Fruit fly (Drosophila melanogaster) whole organism, prepupa: ENCODE measurements around the gene CG12111.

Experiments used
- Blimp-1 ChIP-seq: fragments of 200-800 bp; sonication (Bioruptor generic); optimal IDR thresholded peaks from 3 replicates; lab custom pipeline; 2017; ENCODE audit warnings: missing biosample characterization, missing genetic modification characterization, mild to moderate bottlenecking, moderate library complexity, missing genetic modification reagents
- CG10631 ChIP-seq: fragments of 200-800 bp; sonication (Bioruptor generic); optimal IDR thresholded peaks from 2 replicates; lab custom pipeline; 2016; ENCODE audit warnings: missing biosample characterization, missing genetic modification characterization
- CG10669 ChIP-seq: fragments of 200-800 bp; sonication (Bioruptor generic); optimal IDR thresholded peaks from 3 replicates; lab custom pipeline; 2018; ENCODE audit warnings: missing biosample characterization, mild to moderate bottlenecking, missing genetic modification characterization, moderate library complexity
- CG11294 ChIP-seq: fragments of 200-800 bp; sonication (Bioruptor generic); IDR thresholded peaks from 2 replicates; pipeline ENCODE4 v1.3.6; 2022; ENCODE audit warnings: missing biosample characterization, missing genetic modification characterization
- CG11762 ChIP-seq: fragments of 200-800 bp; sonication (Bioruptor generic); optimal IDR thresholded peaks from 3 replicates; lab custom pipeline; 2016; ENCODE audit warnings: missing biosample characterization, missing genetic modification characterization; ENCODE audit not compliant: insufficient read depth
- CG11902 ChIP-seq: fragments of 200-800 bp; sonication (Bioruptor generic); optimal IDR thresholded peaks from 3 replicates; lab custom pipeline; 2016; ENCODE audit warnings: missing biosample characterization, missing genetic modification characterization
- CG15336 ChIP-seq: fragments of 200-800 bp; sonication (Bioruptor generic); IDR thresholded peaks from 2 replicates; pipeline ENCODE4 v1.3.6; 2022; ENCODE audit warnings: missing biosample characterization, missing genetic modification characterization
- CG1621 ChIP-seq: fragments of 200-800 bp; sonication (Bioruptor generic); optimal IDR thresholded peaks from 3 replicates; lab custom pipeline; 2018; ENCODE audit warnings: missing biosample characterization, mild to moderate bottlenecking, missing genetic modification characterization
- CG31627 ChIP-seq: fragments of 200-800 bp; sonication (Bioruptor generic); optimal IDR thresholded peaks from 3 replicates; lab custom pipeline; 2016; ENCODE audit warnings: missing biosample characterization, missing genetic modification characterization
- CG32006 ChIP-seq: fragments of 200-800 bp; sonication (Bioruptor generic); optimal IDR thresholded peaks from 3 replicates; lab custom pipeline; 2017; ENCODE audit warnings: missing biosample characterization, mild to moderate bottlenecking, missing genetic modification characterization
- CG34406 ChIP-seq: fragments of 200-800 bp; sonication (Bioruptor generic); optimal IDR thresholded peaks from 3 replicates; lab custom pipeline; 2016; ENCODE audit warnings: missing biosample characterization, missing genetic modification characterization
- CG3919 ChIP-seq: fragments of 200-800 bp; sonication (Bioruptor generic); optimal IDR thresholded peaks from 3 replicates; lab custom pipeline; 2016; ENCODE audit warnings: missing biosample characterization, missing genetic modification characterization
- CG4318 ChIP-seq: fragments of 200-800 bp; sonication (Bioruptor generic); optimal IDR thresholded peaks from 3 replicates; lab custom pipeline; 2017; ENCODE audit warnings: missing biosample characterization, mild to moderate bottlenecking, missing genetic modification characterization
- CG6276 ChIP-seq: fragments of 200-800 bp; sonication (Bioruptor generic); optimal IDR thresholded peaks from 2 replicates; lab custom pipeline; 2017; ENCODE audit warnings: missing biosample characterization, mild to moderate bottlenecking, missing genetic modification characterization
- CG6792 ChIP-seq: fragments of 200-800 bp; sonication (Bioruptor generic); optimal IDR thresholded peaks from 3 replicates; lab custom pipeline; 2016; ENCODE audit warnings: missing biosample characterization, missing genetic modification characterization
- CG6854 ChIP-seq: fragments of 200-800 bp; sonication (Bioruptor generic); optimal IDR thresholded peaks from 2 replicates; lab custom pipeline; 2017; ENCODE audit warnings: missing biosample characterization, mild to moderate bottlenecking, missing genetic modification characterization
- CG7368 ChIP-seq: fragments of 200-800 bp; sonication (Bioruptor generic); optimal IDR thresholded peaks from 3 replicates; lab custom pipeline; 2016; ENCODE audit warnings: missing biosample characterization, missing genetic modification characterization
- CG8119 ChIP-seq: fragments of 200-800 bp; sonication (Bioruptor generic); IDR thresholded peaks from 3 replicates; pipeline ENCODE4 v1.3.6; 2022; ENCODE audit warnings: missing biosample characterization, missing genetic modification characterization
- CG8319 ChIP-seq: fragments of 200-800 bp; sonication (Bioruptor generic); optimal IDR thresholded peaks from 3 replicates; lab custom pipeline; 2016; ENCODE audit warnings: missing biosample characterization, missing genetic modification characterization
- CG9139 ChIP-seq: fragments of 200-800 bp; sonication (Bioruptor generic); optimal IDR thresholded peaks from 3 replicates; lab custom pipeline; 2017; ENCODE audit warnings: missing biosample characterization, mild to moderate bottlenecking, missing genetic modification characterization
- Eip75B ChIP-seq: fragments of 200-800 bp; sonication (Bioruptor generic); optimal IDR thresholded peaks from 3 replicates; lab custom pipeline; 2016; ENCODE audit warnings: missing biosample characterization, missing genetic modification characterization
- Eip78C ChIP-seq: fragments of 200-800 bp; sonication (Bioruptor generic); peaks from one replicate; lab custom pipeline; 2016; ENCODE audit warnings: missing biosample characterization, missing genetic modification characterization
- Eip93F ChIP-seq: fragments of 200-800 bp; sonication (Bioruptor generic); optimal IDR thresholded peaks from 2 replicates; lab custom pipeline; 2016; ENCODE audit warnings: missing biosample characterization, mild to moderate bottlenecking, missing genetic modification characterization
- Ets21C ChIP-seq: fragments of 200-800 bp; sonication (Bioruptor generic); optimal IDR thresholded peaks from 3 replicates; lab custom pipeline; 2016; ENCODE audit warnings: missing biosample characterization, missing genetic modification characterization
- Ets96B ChIP-seq: fragments of 200-800 bp; optimal IDR thresholded peaks from 2 replicates; lab custom pipeline; 2019; ENCODE audit warnings: missing biosample characterization, mild to moderate bottlenecking, missing genetic modification characterization, moderate library complexity
- Hr38 ChIP-seq: sonication (Bioruptor generic); optimal IDR thresholded peaks from 2 replicates; lab custom pipeline; 2016; ENCODE audit warnings: missing biosample characterization, missing genetic modification characterization
- Hr39 ChIP-seq: fragments of 200-800 bp; sonication (Bioruptor generic); optimal IDR thresholded peaks from 2 replicates; lab custom pipeline; 2016; ENCODE audit warnings: missing biosample characterization, missing genetic modification characterization
- Hr4 ChIP-seq: fragments of 200-800 bp; sonication (Bioruptor generic); optimal IDR thresholded peaks from 3 replicates; lab custom pipeline; 2016; ENCODE audit warnings: missing biosample characterization, missing genetic modification characterization
- Lpt ChIP-seq: fragments of 200-800 bp; sonication (Bioruptor generic); optimal IDR thresholded peaks from 3 replicates; lab custom pipeline; 2016; ENCODE audit warnings: missing biosample characterization, missing genetic modification characterization
- OdsH ChIP-seq: fragments of 200-800 bp; sonication (Bioruptor generic); optimal IDR thresholded peaks from 3 replicates; lab custom pipeline; 2016; ENCODE audit warnings: missing biosample characterization, missing genetic modification characterization
- Smox ChIP-seq: fragments of 200-800 bp; sonication (Bioruptor generic); optimal IDR thresholded peaks from 3 replicates; lab custom pipeline; 2016; ENCODE audit warnings: missing biosample characterization, missing genetic modification characterization
- Sox102F ChIP-seq: fragments of 200-800 bp; sonication (Bioruptor generic); optimal IDR thresholded peaks from 2 replicates; lab custom pipeline; 2016; ENCODE audit warnings: missing biosample characterization, mild to moderate bottlenecking, missing genetic modification characterization
- Sox14 ChIP-seq: fragments of 200-800 bp; sonication (Bioruptor generic); optimal IDR thresholded peaks from 3 replicates; lab custom pipeline; 2016; ENCODE audit warnings: missing biosample characterization, missing genetic modification characterization
- Sox15 ChIP-seq: fragments of 200-800 bp; sonication (Bioruptor generic); optimal IDR thresholded peaks from 3 replicates; lab custom pipeline; 2016; ENCODE audit warnings: missing biosample characterization, missing genetic modification characterization
- achi ChIP-seq: fragments of 200-800 bp; sonication (Bioruptor generic); optimal IDR thresholded peaks from 3 replicates; lab custom pipeline; 2016; ENCODE audit warnings: missing biosample characterization, missing genetic modification characterization
- cyc ChIP-seq: fragments of 200-800 bp; sonication (Bioruptor generic); optimal IDR thresholded peaks from 3 replicates; lab custom pipeline; 2016; ENCODE audit warnings: missing biosample characterization, missing genetic modification characterization
- dsx ChIP-seq: fragments of 200-800 bp; optimal IDR thresholded peaks from 3 replicates; lab custom pipeline; 2019; ENCODE audit warnings: missing biosample characterization, mild to moderate bottlenecking, missing genetic modification characterization, moderate library complexity; ENCODE audit not compliant: poor library complexity, severe bottlenecking
- eg ChIP-seq: fragments of 200-800 bp; sonication (Bioruptor generic); IDR thresholded peaks from 3 replicates; pipeline ENCODE4 v1.3.6; 2022; ENCODE audit warnings: missing biosample characterization, missing genetic modification characterization
- fd59A ChIP-seq: fragments of 200-800 bp; sonication (Bioruptor generic); optimal IDR thresholded peaks from 2 replicates; lab custom pipeline; 2017; ENCODE audit warnings: missing biosample characterization, mild to moderate bottlenecking, missing genetic modification characterization, missing genetic modification reagents
- fd85E ChIP-seq: fragments of 200-800 bp; sonication (Bioruptor generic); optimal IDR thresholded peaks from 3 replicates; lab custom pipeline; 2016; ENCODE audit warnings: missing biosample characterization, missing genetic modification characterization
- fkh ChIP-seq: fragments of 200-800 bp; sonication (Bioruptor generic); optimal IDR thresholded peaks from 3 replicates; lab custom pipeline; 2017; ENCODE audit warnings: missing biosample characterization, mild to moderate bottlenecking, missing genetic modification characterization, moderate library complexity
- net ChIP-seq: fragments of 200-800 bp; sonication (Bioruptor generic); optimal IDR thresholded peaks from 3 replicates; lab custom pipeline; 2016; ENCODE audit warnings: missing biosample characterization, missing genetic modification characterization
- pdm3 ChIP-seq: fragments of 200-800 bp; sonication (Bioruptor generic); optimal IDR thresholded peaks from 3 replicates; lab custom pipeline; 2016; ENCODE audit warnings: missing biosample characterization, missing genetic modification characterization
- spab ChIP-seq: fragments of 200-800 bp; sonication (Bioruptor generic); optimal IDR thresholded peaks from 2 replicates; lab custom pipeline; 2017; ENCODE audit warnings: missing biosample characterization, mild to moderate bottlenecking, missing genetic modification characterization, missing genetic modification reagents
- svp ChIP-seq: fragments of 200-800 bp; sonication (Bioruptor generic); peaks from one replicate; lab custom pipeline; 2016; ENCODE audit warnings: missing biosample characterization, missing genetic modification characterization
- topi ChIP-seq: fragments of 200-800 bp; sonication (Bioruptor generic); optimal IDR thresholded peaks from 3 replicates; lab custom pipeline; 2016; ENCODE audit warnings: missing biosample characterization, missing genetic modification characterization
- vri ChIP-seq: fragments of 200-800 bp; sonication (Bioruptor generic); optimal IDR thresholded peaks from 3 replicates; lab custom pipeline; 2016; ENCODE audit warnings: missing biosample characterization, mild to moderate bottlenecking, missing genetic modification characterization

The CG12111 gene

DNA sequence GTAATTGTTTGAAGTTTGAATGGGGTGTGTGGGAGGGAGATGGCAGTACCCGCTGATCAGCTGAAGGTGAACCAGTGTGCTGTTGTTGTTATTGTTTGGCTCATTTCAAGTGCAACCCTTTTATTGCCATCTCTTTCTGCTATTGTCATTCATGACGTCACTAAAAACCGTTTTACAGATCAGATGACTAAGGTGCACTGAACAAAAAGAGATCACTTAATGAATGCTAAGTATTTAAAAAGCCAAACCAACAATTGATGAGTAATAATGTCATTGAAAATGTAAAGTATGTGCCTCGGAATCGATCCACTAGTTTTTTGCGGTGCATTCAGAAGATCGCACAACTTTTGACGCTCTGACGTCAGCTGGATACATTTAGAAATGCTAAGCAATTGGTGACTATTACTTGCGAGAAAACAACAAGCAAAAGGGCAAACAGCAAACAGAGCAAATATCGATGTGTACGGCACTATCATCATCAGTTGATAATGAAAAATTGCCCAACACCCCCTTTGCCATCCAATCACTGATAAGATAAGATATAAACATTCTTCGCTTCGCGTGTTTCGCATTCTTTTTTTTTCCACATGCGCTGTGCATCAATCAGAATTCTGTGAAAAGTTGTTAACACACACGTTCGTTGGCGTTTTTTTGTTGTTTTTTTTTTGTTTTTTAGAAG, 4.1 kb upstream of the CG12111 start (continued):
- no peak for TF ChIP-seq Hr38 (GFP tag; lab: Kevin White, UChicago)
- TF ChIP-seq CG11294 (GFP tag; lab: Robert Waterston, UW) = peak; percentile 26; the same call in 1 of the 2 replicates
- TF ChIP-seq vri (GFP tag; lab: Kevin White, UChicago) = peak; percentile 47
- no peak; the same call in 2 of the 3 replicates for TF ChIP-seq CG8119
- peak; percentile 91 for TF ChIP-seq Eip78C (GFP tag; lab: Kevin White, UChicago)
- TF ChIP-seq Blimp-1 (GFP tag; lab: Kevin White, UChicago) = no peak
- TF ChIP-seq pdm3 (GFP tag; lab: Kevin White, UChicago) = peak; percentile 63
- TF ChIP-seq cyc (GFP tag; lab: Kevin White, UChicago) = peak; percentile 48
- TF ChIP-seq spab (GFP tag; lab: Kevin White, UChicago) = no peak

DNA sequence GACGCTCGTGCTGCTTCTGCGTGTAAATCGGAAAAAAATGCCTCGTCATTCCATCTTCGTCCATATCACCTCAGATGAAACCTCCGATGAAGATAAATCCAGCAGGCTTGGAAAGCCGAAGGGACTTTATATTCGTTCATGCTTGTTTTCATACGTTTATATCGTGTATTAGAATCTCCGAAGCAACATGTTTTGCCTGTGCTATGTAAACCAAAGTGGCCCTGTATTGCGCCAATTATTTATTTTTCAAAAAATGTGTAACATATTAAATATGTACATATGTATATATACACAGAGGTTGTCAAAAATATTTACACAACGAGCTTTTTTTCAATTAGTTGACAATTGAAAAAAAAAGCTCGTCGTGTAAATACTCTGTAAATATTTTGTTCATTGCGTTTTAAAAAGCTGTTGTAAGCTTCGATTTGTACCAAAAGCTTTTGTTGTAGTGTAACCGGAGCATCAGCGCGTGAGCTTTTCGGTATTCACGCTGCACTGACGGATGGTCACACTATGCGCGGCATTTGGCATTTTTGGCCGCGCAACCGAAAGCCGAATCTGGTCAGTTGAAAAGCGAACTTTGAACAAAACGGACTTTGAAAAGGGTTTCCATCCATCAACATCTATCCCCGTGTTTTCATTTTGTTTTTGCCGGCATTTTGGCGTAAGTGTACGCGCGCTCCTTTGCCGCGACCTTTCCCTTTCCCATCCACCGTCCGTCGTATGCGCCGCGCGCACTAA, 3.2 kb upstream of the CG12111 start, which contains the start of gene CG12065:
Gene CG12065 (plus strand): TSS at position 563 of the 741 bp plus-strand sequence.
- TF ChIP-seq Hr39 (GFP tag; lab: Kevin White, UChicago) (peak; percentile 24), Eip75B (GFP tag; lab: Kevin White, UChicago) (peak; percentile 22), CG1621 (tag; lab: Kevin White, UChicago) (no peak), CG4318 (no peak), CG7368 (GFP tag; lab: Kevin White, UChicago) (no peak), CG10669 (no peak), svp (peak; percentile 74), Smox (GFP tag; lab: Kevin White, UChicago) (peak; percentile 25), CG6792 (peak; percentile 16), CG3919 (GFP tag; lab: Kevin White, UChicago) (no peak), fd59A (GFP tag; lab: Kevin White, UChicago) (no peak), CG6276 (no peak), cyc (GFP tag; lab: Kevin White, UChicago) (no peak), CG10631 (GFP tag; lab: Kevin White, UChicago) (no peak), CG9139 (GFP tag; lab: Kevin White, UChicago) (no peak), Hr4 (GFP tag; lab: Kevin White, UChicago) (peak; percentile 11), Lpt (GFP tag; lab: Kevin White, UChicago) (no peak), eg (no peak; the same call in 2 of the 3 replicates), dsx (GFP tag; lab: Kevin White, UChicago) (no peak), CG6854 (peak; percentile 19), CG31627 (GFP tag; lab: Kevin White, UChicago) (peak; percentile 15), Sox15 (GFP tag; lab: Kevin White, UChicago) (no peak), CG11902 (GFP tag; lab: Kevin White, UChicago) (no peak), CG11762 (GFP tag; lab: Kevin White, UChicago) (no peak), topi (no peak), vri (GFP tag; lab: Kevin White, UChicago) (no peak), Eip93F (GFP tag; lab: Kevin White, UChicago) (no peak), pdm3 (GFP tag; lab: Kevin White, UChicago) (peak; percentile 3), OdsH (GFP tag; lab: Kevin White, UChicago) (peak; percentile 30), fd85E (GFP tag; lab: Kevin White, UChicago) (no peak), CG8119 (peak; percentile 26; the same call in 1 of the 3 replicates), achi (GFP tag; lab: Kevin White, UChicago) (peak; percentile 42), Eip78C (GFP tag; lab: Kevin White, UChicago) (peak; percentile 91), Sox14 (no peak), Hr38 (GFP tag; lab: Kevin White, UChicago) (no peak), CG15336 (GFP tag; lab: Robert Waterston, UW) (peak; percentile 10; the same call in 1 of the 2 replicates), CG34406 (GFP tag; lab: Kevin White, UChicago) (no peak), Blimp-1 (GFP tag; lab: Kevin White, UChicago) (no peak), CG32006 (peak; percentile 18), Ets21C (GFP tag; lab: Kevin White, UChicago) (no peak), net (GFP tag; lab: Kevin White, UChicago) (no peak), fkh (GFP tag; lab: Kevin White, UChicago) (peak; percentile 68), Sox102F (peak; percentile 15), CG8319 (GFP tag; lab: Kevin White, UChicago) (no peak), Ets96B (tag; lab: Kevin White, UChicago) (no peak)
